Worm (Caenorhabditis elegans): ENCODE results near the gene C28H8.3.
A peak's percentile ranks its signal among the peaks of the same experiment; 100 is the strongest.

The C28H8.3 gene

ce11 chrIII:5884007-5884406 is 24.5 kb upstream of the C28H8.3 start, which contains the start of gene C28H8.5:
TSS of gene C28H8.5 (plus strand) at chrIII:5884307.
- TF ChIP-seq ceh-82 (tag; optimal IDR thresholded peaks at IDR 0.05) = no peak
- no peak for TF ChIP-seq nhr-11 (tag; optimal IDR thresholded peaks at IDR 0.05)
- no peak for TF ChIP-seq fkh-10 (GFP tag; optimal IDR thresholded peaks at IDR 0.05)
- TF ChIP-seq ztf-11 (tag; optimal IDR thresholded peaks at IDR 0.05) = no peak
- no peak for TF ChIP-seq daf-12 (tag; optimal IDR thresholded peaks at IDR 0.05)
- TF ChIP-seq D1046.2 (GFP tag; IDR thresholded peaks at IDR 0.05) = no peak
- no peak for TF ChIP-seq daf-19 (GFP tag; conservative IDR thresholded peaks at IDR 0.05)
- TF ChIP-seq madf-5 (GFP tag; IDR thresholded peaks at IDR 0.05) = no peak
- TF ChIP-seq mes-2 (tag; optimal IDR thresholded peaks at IDR 0.05; ENCODE audit: poor library complexity, severe bottlenecking) = no peak
- TF ChIP-seq egl-27 (tag; optimal IDR thresholded peaks at IDR 0.05) = no peak
- no peak for TF ChIP-seq Y5F2A.4 (GFP tag; optimal IDR thresholded peaks at IDR 0.05)
- no peak for TF ChIP-seq nhr-48 (tag; optimal IDR thresholded peaks at IDR 0.05)
- no peak for TF ChIP-seq hmg-1.1 (GFP tag; IDR thresholded peaks at IDR 0.05)
- TF ChIP-seq Y48G9A.11 (GFP tag; IDR thresholded peaks at IDR 0.05) = no peak
- TF ChIP-seq unc-39 (tag; optimal IDR thresholded peaks at IDR 0.05) = no peak
- no peak for TF ChIP-seq Y75B8A.6 (GFP tag; IDR thresholded peaks at IDR 0.05)
- no peak for TF ChIP-seq unc-130 (GFP tag; optimal IDR thresholded peaks at IDR 0.05)
- TF ChIP-seq aly-2 (tag; optimal IDR thresholded peaks at IDR 0.05) = no peak
- TF ChIP-seq F26F4.8 (GFP tag; conservative IDR thresholded peaks at IDR 0.05) = no peak
- no peak for TF ChIP-seq nhr-77 (tag; optimal IDR thresholded peaks at IDR 0.05)

DNA sequence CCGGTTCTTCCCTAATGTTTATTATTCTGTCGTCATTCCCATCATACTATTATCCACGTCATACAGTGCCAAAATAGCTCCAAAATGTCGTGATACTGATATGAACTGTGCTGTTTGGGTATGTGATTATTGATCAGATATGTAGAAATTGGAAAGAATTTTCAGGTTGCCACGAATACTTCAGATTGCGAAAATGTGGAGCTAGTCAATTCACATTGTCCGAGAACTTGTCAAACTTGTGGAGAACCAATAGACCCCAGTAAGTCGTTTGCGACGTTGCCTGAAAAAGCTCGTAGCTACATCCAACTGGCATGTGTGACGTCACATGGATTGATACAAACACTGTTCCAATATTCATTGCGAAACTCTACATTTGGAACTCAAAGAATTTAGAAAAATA is 24.0 kb upstream of the C28H8.3 start:
- TF ChIP-seq unc-62 (GFP tag; optimal IDR thresholded peaks at IDR 0.05 in 1 of 2) (peak in 1 of 2 experiments; percentile 95), unc-62 (tag; optimal IDR thresholded peaks at IDR 0.05) (no peak), aha-1 (tag) (peak; percentile 44), ceh-28 (tag; optimal IDR thresholded peaks at IDR 0.05) (no peak)

- TF ChIP-seq nhr-102 (tag; optimal IDR thresholded peaks at IDR 0.05) (no peak), spr-1 (tag; optimal IDR thresholded peaks at IDR 0.05) (no peak), zfp-2 (tag; optimal IDR thresholded peaks at IDR 0.05) (no peak), nhr-11 (tag; optimal IDR thresholded peaks at IDR 0.05) (no peak), nhr-77 (tag; optimal IDR thresholded peaks at IDR 0.05) (no peak), ZK337.2 (GFP tag; IDR thresholded peaks at IDR 0.05) (no peak), lin-39 (tag; optimal IDR thresholded peaks at IDR 0.05) (no peak), sdz-12 (GFP tag; optimal IDR thresholded peaks at IDR 0.05) (no peak), unc-130 (GFP tag; optimal IDR thresholded peaks at IDR 0.05) (no peak), aha-1 (tag) (no peak), mdl-1 (tag; optimal IDR thresholded peaks at IDR 0.05) (no peak)
Measured at ce11 chrIII:5886893-5887292, 21.6 kb upstream of the C28H8.3 start, which contains the start of gene C28H8.7. TSS of gene C28H8.7 (minus strand) at chrIII:5886993.

DNA sequence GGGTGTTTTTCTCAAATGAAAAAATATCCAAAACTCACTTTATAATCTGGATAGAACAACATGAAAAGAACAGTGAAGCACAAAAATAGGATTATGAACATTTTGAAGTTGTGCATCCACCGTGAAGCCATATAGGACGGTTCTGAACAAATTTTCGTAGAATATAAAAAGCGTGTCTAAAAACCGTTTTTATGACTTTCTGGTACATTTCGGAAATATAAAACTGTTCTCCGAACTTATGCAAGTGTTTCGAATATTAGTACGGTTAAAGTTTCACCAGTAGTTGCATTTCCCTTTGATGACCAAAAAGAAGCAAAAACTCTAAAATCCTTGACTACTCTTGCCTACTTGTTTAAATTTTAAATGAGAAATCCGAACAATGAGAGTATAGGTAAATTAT is 19.8 kb upstream of the C28H8.3 start, which contains the start of gene C28H8.8:
TSS of gene C28H8.8 (minus strand) at position 101 of the 400 bp plus-strand sequence.
- TF ChIP-seq aha-1 (tag) = no peak
- no peak for TF ChIP-seq attf-4 (tag; optimal IDR thresholded peaks at IDR 0.05)
- TF ChIP-seq hlh-11 (tag; optimal IDR thresholded peaks at IDR 0.05) = no peak
- no peak for TF ChIP-seq nhr-111 (GFP tag; optimal IDR thresholded peaks at IDR 0.05)
- TF ChIP-seq ceh-62 (tag; optimal IDR thresholded peaks at IDR 0.05) = no peak
- no peak for TF ChIP-seq snpc-4 (tag; optimal IDR thresholded peaks at IDR 0.05)
- TF ChIP-seq saeg-2 (GFP tag; IDR thresholded peaks at IDR 0.05) = no peak
- TF ChIP-seq lin-1 (GFP tag; IDR thresholded peaks at IDR 0.05) = no peak
- no peak for TF ChIP-seq aly-2 (tag; optimal IDR thresholded peaks at IDR 0.05)
- TF ChIP-seq zip-11 (GFP tag; IDR thresholded peaks at IDR 0.05) = no peak
- TF ChIP-seq lin-15B (tag; optimal IDR thresholded peaks at IDR 0.05) = no peak
- no peak for TF ChIP-seq ZK546.5 (tag; optimal IDR thresholded peaks at IDR 0.05)
- no peak for TF ChIP-seq egl-27 (tag; optimal IDR thresholded peaks at IDR 0.05)

Measured in whole organism, L4 larva.